ENCODE assay signal across 5 worm cellular contexts in genomic region chrII:13006283-13006682, ce11.
A peak's percentile ranks its signal among the peaks of the same experiment; 100 is the strongest.
TF ChIP-seq lines count a peak whose summit lies in the region.

No protein-coding gene starts in this region.

TF ChIP-seq in whole organism, L1 larva, 84 proteins besides CTCF, POLR2A, EP300 and RAD21 (continues in another document):
- TF ChIP-seq nhr-84 (tag; optimal IDR thresholded peaks at IDR 0.05; lab: Kevin White, UChicago) (no peak), snu-23 (GFP tag; optimal IDR thresholded peaks at IDR 0.05; lab: Kevin White, UChicago) (peak; percentile 49), hpl-2 (GFP tag; optimal IDR thresholded peaks at IDR 0.05; lab: Kevin White, UChicago) (peak; percentile 1), fos-1 (tag; optimal IDR thresholded peaks at IDR 0.05; lab: Kevin White, UChicago) (no peak), elt-2 (tag; optimal IDR thresholded peaks at IDR 0.05; lab: Kevin White, UChicago) (peak; percentile 30), lir-3 (tag; optimal IDR thresholded peaks at IDR 0.05; lab: Kevin White, UChicago; ENCODE audit: poor library complexity) (peak; percentile 4), C16A3.4 (tag; optimal IDR thresholded peaks at IDR 0.05; lab: Kevin White, UChicago) (peak; percentile 20), nhr-85 (tag; lab: Kevin White, UChicago) (peak; percentile 29), nhr-90 (tag; optimal IDR thresholded peaks at IDR 0.05; lab: Kevin White, UChicago; ENCODE audit: poor library complexity) (peak; percentile 38), lsy-2 (tag; optimal IDR thresholded peaks at IDR 0.05; lab: Kevin White, UChicago) (peak in 1 of 2 experiments; percentile 67), vab-15 (tag; optimal IDR thresholded peaks at IDR 0.05; lab: Kevin White, UChicago) (no peak), lin-35 (GFP tag; optimal IDR thresholded peaks at IDR 0.05; lab: Kevin White, UChicago) (peak in 1 of 2 experiments; percentile 52), lin-14 (GFP tag; optimal IDR thresholded peaks at IDR 0.05; lab: Kevin White, UChicago) (peak; percentile 45), nhr-20 (tag; optimal IDR thresholded peaks at IDR 0.05; lab: Kevin White, UChicago) (peak; percentile 89), rnt-1 (tag; optimal IDR thresholded peaks at IDR 0.05; lab: Kevin White, UChicago) (no peak), elt-3 (tag; optimal IDR thresholded peaks at IDR 0.05; lab: Kevin White, UChicago) (peak in 2 of 6 experiments; percentile 84 to 92), tbx-2 (tag; optimal IDR thresholded peaks at IDR 0.05; lab: Kevin White, UChicago) (peak; percentile 14), egl-27 (tag; optimal IDR thresholded peaks at IDR 0.05; lab: Kevin White, UChicago) (no peak)

TF ChIP-seq in whole organism, L2 larva, 48 proteins besides CTCF, POLR2A, EP300 and RAD21 (continues in another document):
- TF ChIP-seq lin-39 (tag; optimal IDR thresholded peaks at IDR 0.05; lab: Kevin White, UChicago) (no peak), crh-2 (tag; optimal IDR thresholded peaks at IDR 0.05; lab: Kevin White, UChicago) (peak; percentile 74), zag-1 (tag; optimal IDR thresholded peaks at IDR 0.05; lab: Kevin White, UChicago) (no peak), nhr-11 (tag; optimal IDR thresholded peaks at IDR 0.05; lab: Kevin White, UChicago) (no peak), unc-55 (GFP tag; optimal IDR thresholded peaks at IDR 0.05; lab: Kevin White, UChicago) (no peak), fos-1 (tag; optimal IDR thresholded peaks at IDR 0.05; lab: Kevin White, UChicago) (peak; percentile 17), lsy-2 (tag; optimal IDR thresholded peaks at IDR 0.05; lab: Kevin White, UChicago) (peak in 1 of 2 experiments; percentile 36), skn-1 (tag; optimal IDR thresholded peaks at IDR 0.05; lab: Kevin White, UChicago) (no peak), mab-5 (tag; optimal IDR thresholded peaks at IDR 0.05; lab: Kevin White, UChicago) (no peak), ZK546.5 (tag; optimal IDR thresholded peaks at IDR 0.05; lab: Kevin White, UChicago) (no peak), lin-11 (tag; optimal IDR thresholded peaks at IDR 0.05; lab: Kevin White, UChicago) (no peak), snpc-4 (tag; optimal IDR thresholded peaks at IDR 0.05; lab: Kevin White, UChicago) (no peak), blmp-1 (tag; optimal IDR thresholded peaks at IDR 0.05; lab: Kevin White, UChicago; ENCODE audit: insufficient read depth) (peak; percentile 27), mbf-1 (tag; optimal IDR thresholded peaks at IDR 0.05; lab: Kevin White, UChicago) (no peak), mdl-1 (tag; optimal IDR thresholded peaks at IDR 0.05; lab: Kevin White, UChicago) (no peak), C34F6.9 (tag; optimal IDR thresholded peaks at IDR 0.05; lab: Kevin White, UChicago) (no peak), nhr-77 (tag; optimal IDR thresholded peaks at IDR 0.05; lab: Kevin White, UChicago) (no peak), alr-1 (tag; optimal IDR thresholded peaks at IDR 0.05; lab: Kevin White, UChicago) (no peak), sma-9 (GFP tag; optimal IDR thresholded peaks at IDR 0.05; lab: Kevin White, UChicago) (peak; percentile 82), sma-9 (tag; optimal IDR thresholded peaks at IDR 0.05; lab: Kevin White, UChicago) (no peak)

TF ChIP-seq in whole organism, L3 larva, 47 proteins besides CTCF, POLR2A, EP300 and RAD21:
- peak; percentile 84 for TF ChIP-seq elt-2 (tag; optimal IDR thresholded peaks at IDR 0.05; lab: Kevin White, UChicago)
- no peak for TF ChIP-seq nhr-12 (tag; optimal IDR thresholded peaks at IDR 0.05; lab: Kevin White, UChicago)
- TF ChIP-seq elt-3 (tag; optimal IDR thresholded peaks at IDR 0.05; lab: Kevin White, UChicago): no peak
- TF ChIP-seq skn-1 (tag; optimal IDR thresholded peaks at IDR 0.05; lab: Kevin White, UChicago): no peak
- peak; percentile 20 for TF ChIP-seq nhr-23 (tag; optimal IDR thresholded peaks at IDR 0.05; lab: Kevin White, UChicago)
- TF ChIP-seq pha-4 (tag; optimal IDR thresholded peaks at IDR 0.05; lab: Kevin White, UChicago): no peak
- no peak for TF ChIP-seq lin-39 (tag; optimal IDR thresholded peaks at IDR 0.05; lab: Kevin White, UChicago)
- TF ChIP-seq nhr-237 (tag; optimal IDR thresholded peaks at IDR 0.05; lab: Kevin White, UChicago): no peak
- peak; percentile 14 for TF ChIP-seq nhr-43 (tag; optimal IDR thresholded peaks at IDR 0.05; lab: Kevin White, UChicago; ENCODE audit: poor library complexity, severe bottlenecking)
- TF ChIP-seq hmg-11 (tag; optimal IDR thresholded peaks at IDR 0.05; lab: Kevin White, UChicago): no peak
- TF ChIP-seq snpc-4 (tag; optimal IDR thresholded peaks at IDR 0.05; lab: Kevin White, UChicago): no peak
- peak; percentile 62 for TF ChIP-seq pqm-1 (tag; optimal IDR thresholded peaks at IDR 0.05; lab: Kevin White, UChicago)
- TF ChIP-seq egl-27 (tag; optimal IDR thresholded peaks at IDR 0.05; lab: Kevin White, UChicago): no peak

TF ChIP-seq in whole organism, L4 larva, 104 proteins besides CTCF, POLR2A, EP300 and RAD21 (continues in another document):
- peak; percentile 81 for TF ChIP-seq hlh-11 (tag; optimal IDR thresholded peaks at IDR 0.05; lab: Kevin White, UChicago)
- TF ChIP-seq dve-1 (tag; optimal IDR thresholded peaks at IDR 0.05; lab: Kevin White, UChicago; ENCODE audit: insufficient read depth): peak; percentile 91
- peak in 1 of 2 experiments; percentile 91 for TF ChIP-seq unc-62 (GFP tag; optimal IDR thresholded peaks at IDR 0.05 in 1 of 2; lab: Kevin White, UChicago)
- TF ChIP-seq unc-62 (tag; optimal IDR thresholded peaks at IDR 0.05; lab: Kevin White, UChicago): no peak
- TF ChIP-seq nhr-28 (tag; optimal IDR thresholded peaks at IDR 0.05; lab: Kevin White, UChicago): peak; percentile 93
- TF ChIP-seq nhr-48 (tag; optimal IDR thresholded peaks at IDR 0.05; lab: Kevin White, UChicago): peak; percentile 49
- TF ChIP-seq dmd-6 (GFP tag; IDR thresholded peaks at IDR 0.05; lab: Robert Waterston, UW): peak; percentile 74
- TF ChIP-seq mxl-3 (GFP tag; optimal IDR thresholded peaks at IDR 0.05; lab: Kevin White, UChicago): peak; percentile 84
- TF ChIP-seq pha-4 (GFP tag; IDR thresholded peaks at IDR 0.05; lab: Robert Waterston, UW): no peak
- TF ChIP-seq pha-4 (tag; optimal IDR thresholded peaks at IDR 0.05; lab: Kevin White, UChicago): no peak
- TF ChIP-seq php-3 (GFP tag; IDR thresholded peaks at IDR 0.05; lab: Robert Waterston, UW): 0 out of 2 replicates have a peak, but pooled peaks have one; percentile 29
- TF ChIP-seq nhr-10 (tag; optimal IDR thresholded peaks at IDR 0.05; lab: Kevin White, UChicago): no peak
- TF ChIP-seq ceh-82 (tag; optimal IDR thresholded peaks at IDR 0.05; lab: Kevin White, UChicago): no peak
- peak; percentile 12 for TF ChIP-seq pqm-1 (tag; optimal IDR thresholded peaks at IDR 0.05; lab: Kevin White, UChicago)
- no peak for TF ChIP-seq saeg-2 (GFP tag; IDR thresholded peaks at IDR 0.05; lab: Robert Waterston, UW)
- no peak for TF ChIP-seq daf-16 (GFP tag; optimal IDR thresholded peaks at IDR 0.05; lab: Kevin White, UChicago)
- peak; percentile 84 for TF ChIP-seq daf-16 (tag; optimal IDR thresholded peaks at IDR 0.05; lab: Kevin White, UChicago)
- peak; percentile 74 for TF ChIP-seq hlh-30 (tag; optimal IDR thresholded peaks at IDR 0.05; lab: Kevin White, UChicago; ENCODE audit: insufficient read depth)
- TF ChIP-seq arid-1 (GFP tag; conservative IDR thresholded peaks at IDR 0.05; lab: Robert Waterston, UW): no peak
- peak; percentile 67 for TF ChIP-seq nhr-77 (tag; optimal IDR thresholded peaks at IDR 0.05; lab: Kevin White, UChicago)
- TF ChIP-seq mdl-1 (tag; optimal IDR thresholded peaks at IDR 0.05; lab: Kevin White, UChicago): peak in 1 of 2 experiments; percentile 63
- peak in 1 of 2 experiments; percentile 45 for TF ChIP-seq lsy-2 (tag; optimal IDR thresholded peaks at IDR 0.05; lab: Kevin White, UChicago)
- no peak for TF ChIP-seq Y48G9A.11 (GFP tag; IDR thresholded peaks at IDR 0.05; lab: Robert Waterston, UW)

TF ChIP-seq in whole organism, young adult, 124 proteins besides CTCF, POLR2A, EP300 and RAD21:
- no peak for TF ChIP-seq mes-4 (tag; optimal IDR thresholded peaks at IDR 0.05; lab: Kevin White, UChicago)
- TF ChIP-seq ceh-58 (GFP tag; IDR thresholded peaks at IDR 0.05; lab: Robert Waterston, UW): no peak
- peak; percentile 35 for TF ChIP-seq ztf-26 (tag; optimal IDR thresholded peaks at IDR 0.05; lab: Kevin White, UChicago)
- peak; percentile 37 for TF ChIP-seq ztf-22 (GFP tag; optimal IDR thresholded peaks at IDR 0.05; lab: Kevin White, UChicago)
- no peak for TF ChIP-seq lin-54 (GFP tag; optimal IDR thresholded peaks at IDR 0.05; lab: Kevin White, UChicago)
- TF ChIP-seq lin-40 (tag; optimal IDR thresholded peaks at IDR 0.05; lab: Kevin White, UChicago): peak; percentile 0
- peak; percentile 54 for TF ChIP-seq nhr-80 (tag; optimal IDR thresholded peaks at IDR 0.05; lab: Kevin White, UChicago)
TF ChIP-seq in whole organism, young adult: peak in this region for 4.
